Worm (Caenorhabditis elegans): ENCODE results near the gene csa-1.

Gene csa-1

DNA sequence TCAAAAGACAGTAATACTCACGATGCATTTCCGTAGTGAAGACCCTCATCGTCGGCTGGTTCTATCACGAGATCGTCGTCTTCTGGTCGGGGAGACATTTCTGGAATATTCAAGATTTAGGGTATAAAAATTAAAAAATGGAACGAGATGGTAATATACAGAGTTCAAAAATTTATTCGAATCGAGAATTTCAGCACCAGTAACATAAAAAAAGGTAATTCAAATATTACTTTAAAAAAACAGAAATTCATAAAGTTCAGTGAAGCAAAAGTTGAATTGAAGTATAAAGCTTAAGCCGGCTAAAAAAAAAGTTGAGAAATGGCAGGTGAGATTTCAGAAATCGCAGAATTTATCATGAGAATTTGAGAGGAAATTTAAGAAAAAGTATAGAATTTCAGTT, 9.3 kb downstream of the csa-1 start, which contains the start of gene cam-1:
Gene cam-1 (minus strand): TSS at position 101 of the 400 bp plus-strand sequence.
- TF ChIP-seq elt-2 (tag; optimal IDR thresholded peaks at IDR 0.05) (no peak), ceh-6 (GFP tag; optimal IDR thresholded peaks at IDR 0.05) (no peak), fax-1 (tag; optimal IDR thresholded peaks at IDR 0.05) (no peak)

DNA sequence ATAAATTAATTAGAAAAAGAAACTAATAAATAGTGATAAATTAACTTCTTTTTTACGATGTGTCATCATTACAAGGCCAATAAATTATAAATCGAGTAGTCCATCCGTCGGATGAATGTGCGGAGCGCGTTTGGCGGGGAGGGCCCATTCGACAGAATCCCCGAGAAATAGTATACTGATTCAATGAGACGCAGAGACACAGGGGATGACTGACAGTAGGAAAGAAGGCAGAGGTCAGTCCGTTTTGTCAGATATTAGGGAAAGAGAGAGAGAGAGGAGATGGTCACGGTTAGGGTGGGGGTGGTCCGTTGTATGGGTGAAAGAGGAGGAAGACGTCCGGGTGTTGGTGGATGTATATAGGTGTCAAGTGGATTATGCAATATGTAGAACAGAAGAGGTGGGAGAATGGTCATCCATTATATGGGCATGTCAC, 10.9 kb downstream of the csa-1 start:
- TF ChIP-seq tbx-7 (tag; optimal IDR thresholded peaks at IDR 0.05) = peak; percentile 14
- TF ChIP-seq tbx-2 (tag; optimal IDR thresholded peaks at IDR 0.05) = peak; percentile 90
- TF ChIP-seq sdc-2 (tag; optimal IDR thresholded peaks at IDR 0.05) = peak; percentile 39
- peak; percentile 12; the same call in 1 of the 2 replicates for TF ChIP-seq sox-2 (GFP tag; IDR thresholded peaks at IDR 0.05)
- no peak for TF ChIP-seq gmeb-2 (tag; optimal IDR thresholded peaks at IDR 0.05)
- peak; percentile 6 for TF ChIP-seq fkh-6 (tag; optimal IDR thresholded peaks at IDR 0.05)
- no peak for TF ChIP-seq hlh-13 (GFP tag; optimal IDR thresholded peaks at IDR 0.05)
- TF ChIP-seq ceh-34 (tag; optimal IDR thresholded peaks at IDR 0.05) = peak; percentile 33
- TF ChIP-seq ceh-48 (tag; optimal IDR thresholded peaks at IDR 0.05) = no peak
- no peak for TF ChIP-seq pag-3 (tag; optimal IDR thresholded peaks at IDR 0.05; ENCODE audit: borderline replicate concordance)
- peak; percentile 45 for TF ChIP-seq ztf-16 (tag; optimal IDR thresholded peaks at IDR 0.05)
- TF ChIP-seq hlh-8 (tag; optimal IDR thresholded peaks at IDR 0.05) = no peak
- peak; percentile 61 for TF ChIP-seq ref-2 (tag; optimal IDR thresholded peaks at IDR 0.05)
- peak; percentile 53 for TF ChIP-seq syd-9 (tag; optimal IDR thresholded peaks at IDR 0.05)
- peak; percentile 98 for TF ChIP-seq unc-55 (GFP tag; optimal IDR thresholded peaks at IDR 0.05)
- no peak for TF ChIP-seq ama-1 (optimal IDR thresholded peaks at IDR 0.05)
- TF ChIP-seq pax-1 (tag; optimal IDR thresholded peaks at IDR 0.05) = no peak
- peak; percentile 69 for TF ChIP-seq unc-42 (tag; optimal IDR thresholded peaks at IDR 0.05)
- TF ChIP-seq hlh-30 (tag; optimal IDR thresholded peaks at IDR 0.05; ENCODE audit: insufficient read depth) = peak; percentile 13
- TF ChIP-seq zip-5 (tag; optimal IDR thresholded peaks at IDR 0.05) = no peak
- no peak for TF ChIP-seq F13H6.1 (tag; optimal IDR thresholded peaks at IDR 0.05)
- no peak for TF ChIP-seq ceh-9 (tag; optimal IDR thresholded peaks at IDR 0.05)
- TF ChIP-seq ceh-2 (tag; optimal IDR thresholded peaks at IDR 0.05) = peak; percentile 6
- no peak for TF ChIP-seq elt-4 (tag; optimal IDR thresholded peaks at IDR 0.05)
- no peak for TF ChIP-seq ceh-14 (tag; optimal IDR thresholded peaks at IDR 0.05)
- peak; percentile 27 for TF ChIP-seq nfya-1 (tag; optimal IDR thresholded peaks at IDR 0.05)
- peak; percentile 63 for TF ChIP-seq ceh-31 (tag; optimal IDR thresholded peaks at IDR 0.05)
- TF ChIP-seq ceh-18 (tag; optimal IDR thresholded peaks at IDR 0.05) = no peak

DNA sequence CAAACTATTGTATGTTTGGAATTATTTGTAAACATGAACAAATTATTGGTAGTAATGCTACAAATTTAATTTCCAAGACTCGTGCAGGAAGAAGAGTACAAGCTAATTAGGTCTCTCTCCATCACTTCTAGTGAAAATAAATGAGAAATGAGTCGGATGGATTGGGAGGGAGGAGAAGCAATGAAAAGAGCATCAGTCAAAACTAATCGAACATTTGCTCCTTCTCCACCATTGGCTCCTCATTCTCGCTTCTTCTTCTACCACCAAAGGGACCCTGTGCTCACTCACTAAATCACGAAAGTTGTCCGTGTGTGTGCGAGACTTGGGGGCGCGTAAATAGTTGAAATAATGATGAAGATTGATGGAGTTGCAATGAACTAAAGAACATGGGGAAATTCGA, 12.7 kb downstream of the csa-1 start:
- TF ChIP-seq zip-5 (tag; optimal IDR thresholded peaks at IDR 0.05) = no peak
- no peak for TF ChIP-seq pqm-1 (tag; optimal IDR thresholded peaks at IDR 0.05)
- no peak for TF ChIP-seq dve-1 (tag; optimal IDR thresholded peaks at IDR 0.05)
- no peak for TF ChIP-seq nhr-232 (tag; optimal IDR thresholded peaks at IDR 0.05)
- no peak for TF ChIP-seq ztf-16 (tag; optimal IDR thresholded peaks at IDR 0.05)
- no peak for TF ChIP-seq gmeb-2 (tag; optimal IDR thresholded peaks at IDR 0.05)
- peak; percentile 52 for TF ChIP-seq ceh-31 (tag; optimal IDR thresholded peaks at IDR 0.05)
- no peak for TF ChIP-seq fax-1 (tag; optimal IDR thresholded peaks at IDR 0.05)
- no peak for TF ChIP-seq pag-3 (tag; optimal IDR thresholded peaks at IDR 0.05; ENCODE audit: borderline replicate concordance)
- TF ChIP-seq fkh-10 (GFP tag; optimal IDR thresholded peaks at IDR 0.05) = no peak
- TF ChIP-seq hlh-6 (tag; optimal IDR thresholded peaks at IDR 0.05) = no peak
- TF ChIP-seq elt-4 (tag; optimal IDR thresholded peaks at IDR 0.05) = no peak
- TF ChIP-seq lin-11 (tag; optimal IDR thresholded peaks at IDR 0.05) = no peak
- TF ChIP-seq T23F11.4 (GFP tag; optimal IDR thresholded peaks at IDR 0.05) = no peak
- peak; percentile 52 for TF ChIP-seq nfya-1 (tag; optimal IDR thresholded peaks at IDR 0.05)
- TF ChIP-seq lim-6 (tag; optimal IDR thresholded peaks at IDR 0.05) = peak; percentile 0
- peak; percentile 91 for TF ChIP-seq unc-55 (GFP tag; optimal IDR thresholded peaks at IDR 0.05)
- TF ChIP-seq ceh-48 (tag; optimal IDR thresholded peaks at IDR 0.05) = no peak
- no peak for TF ChIP-seq dmd-4 (tag; optimal IDR thresholded peaks at IDR 0.05; ENCODE audit: borderline replicate concordance)
- TF ChIP-seq sox-2 (GFP tag; IDR thresholded peaks at IDR 0.05) = no peak
- TF ChIP-seq syd-9 (tag; optimal IDR thresholded peaks at IDR 0.05) = peak; percentile 1
- TF ChIP-seq npax-4 (tag; optimal IDR thresholded peaks at IDR 0.05) = no peak
- no peak for TF ChIP-seq ceh-24 (tag; optimal IDR thresholded peaks at IDR 0.05)
- no peak for TF ChIP-seq pha-4 (tag; optimal IDR thresholded peaks at IDR 0.05)
- TF ChIP-seq ceh-22 (tag; optimal IDR thresholded peaks at IDR 0.05) = no peak
- no peak for TF ChIP-seq sdc-2 (tag; optimal IDR thresholded peaks at IDR 0.05)
- no peak for TF ChIP-seq unc-86 (tag; optimal IDR thresholded peaks at IDR 0.05)
- peak; percentile 94 for TF ChIP-seq unc-42 (tag; optimal IDR thresholded peaks at IDR 0.05)
- TF ChIP-seq tbx-2 (tag; optimal IDR thresholded peaks at IDR 0.05) = no peak
- TF ChIP-seq ceh-9 (tag; optimal IDR thresholded peaks at IDR 0.05) = no peak
- no peak for TF ChIP-seq ref-2 (tag; optimal IDR thresholded peaks at IDR 0.05)
- TF ChIP-seq pha-2 (tag; optimal IDR thresholded peaks at IDR 0.05) = no peak
- TF ChIP-seq pat-9 (tag; optimal IDR thresholded peaks at IDR 0.05) = no peak
- no peak for TF ChIP-seq pros-1 (tag; optimal IDR thresholded peaks at IDR 0.05)

Data from whole organism, late embryonic.